Fruit fly (Drosophila melanogaster): ENCODE data around the gene ovo.

ovo gene

DNA sequence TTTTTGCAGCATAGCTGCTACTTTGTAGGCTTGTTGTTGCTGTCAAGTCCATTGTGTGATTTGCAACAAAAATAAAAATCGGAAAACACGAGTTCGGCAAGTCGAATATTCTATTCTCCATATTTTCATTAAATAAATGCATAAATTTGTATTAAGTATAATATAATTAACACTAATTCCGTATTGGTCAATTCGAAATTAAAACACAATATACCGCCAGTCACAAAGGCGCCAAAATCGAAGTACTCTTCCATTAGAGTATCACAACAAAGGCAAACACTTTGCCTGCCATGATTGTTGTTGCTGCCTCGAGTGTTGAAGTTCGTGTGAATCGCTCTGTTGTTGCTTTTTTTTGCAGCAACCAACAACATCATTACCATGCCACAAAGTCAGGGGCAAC, 16.8 kb upstream of the ovo start (continued):
- TF ChIP-seq wdn (GFP tag; IDR thresholded peaks at IDR 0.05) (no peak), CG4282 (GFP tag; optimal IDR thresholded peaks at IDR 0.05) (no peak), CG7839 (tag; optimal IDR thresholded peaks at IDR 0.05) (no peak), Hr39 (optimal IDR thresholded peaks at IDR 0.05) (no peak), YL-1 (GFP tag; optimal IDR thresholded peaks at IDR 0.05) (no peak), peb (GFP tag; IDR thresholded peaks at IDR 0.05) (no peak), gem (tag; optimal IDR thresholded peaks at IDR 0.05) (peak; percentile 5), CTCF (GFP tag; optimal IDR thresholded peaks at IDR 0.05) (no peak), fru (optimal IDR thresholded peaks at IDR 0.05) (no peak), bsh (GFP tag; optimal IDR thresholded peaks at IDR 0.05) (peak in 1 of 2 experiments; percentile 4), Lpt (GFP tag; optimal IDR thresholded peaks at IDR 0.05) (no peak), CG32532 (GFP tag; IDR thresholded peaks at IDR 0.05) (no peak; the same call in 1 of the 2 replicates)

DNA sequence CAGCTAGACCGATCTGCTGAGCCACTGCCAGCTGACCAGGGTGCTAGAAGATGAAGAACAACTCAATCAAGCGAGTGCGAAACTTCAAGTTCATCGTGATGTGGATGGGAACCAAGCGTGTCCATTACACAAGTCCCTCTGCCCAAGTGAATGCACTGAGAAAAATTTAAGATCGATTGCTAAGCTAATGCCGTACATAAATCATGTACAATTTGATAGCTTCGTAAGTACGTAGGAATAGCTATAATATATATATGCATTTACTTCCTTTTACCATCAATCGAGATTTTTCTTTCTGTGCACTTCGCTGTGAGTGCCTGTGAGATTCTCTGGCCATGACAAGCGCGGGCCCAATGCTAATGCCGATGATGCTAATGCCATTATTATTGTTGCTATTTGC, 9.7 kb upstream of the ovo start:
- TF ChIP-seq Sox102F (GFP tag; optimal IDR thresholded peaks at IDR 0.05) (peak; percentile 1), sqz (GFP tag; optimal IDR thresholded peaks at IDR 0.05) (no peak), CG31224 (GFP tag; IDR thresholded peaks at IDR 0.05) (no peak), Spps (tag; optimal IDR thresholded peaks at IDR 0.05) (no peak), Hr3 (GFP tag; optimal IDR thresholded peaks at IDR 0.05) (no peak), fd3F (GFP tag; optimal IDR thresholded peaks at IDR 0.05) (no peak), CG17802 (tag; optimal IDR thresholded peaks at IDR 0.05) (no peak), CG16815 (GFP tag; optimal IDR thresholded peaks at IDR 0.05) (no peak), Lpt (GFP tag; optimal IDR thresholded peaks at IDR 0.05) (no peak), CG4424 (GFP tag; optimal IDR thresholded peaks at IDR 0.05) (peak; percentile 7), HLHmδ (GFP tag; optimal IDR thresholded peaks at IDR 0.05) (no peak), CG10565 (GFP tag; optimal IDR thresholded peaks at IDR 0.05) (no peak), CG7987 (GFP tag; optimal IDR thresholded peaks at IDR 0.05) (no peak), sens (GFP tag) (peak; percentile 75), CG2875 (GFP tag; optimal IDR thresholded peaks at IDR 0.05) (no peak), pan (optimal IDR thresholded peaks at IDR 0.05) (no peak), pan (GFP tag; optimal IDR thresholded peaks at IDR 0.05 in 1 of 2, IDR thresholded peaks at IDR 0.05 in 1 of 2) (no peak), Jarid2 (GFP tag; optimal IDR thresholded peaks at IDR 0.05) (no peak), CG12219 (GFP tag; optimal IDR thresholded peaks at IDR 0.05) (no peak), twi (tag; optimal IDR thresholded peaks at IDR 0.05) (no peak), Scr (GFP tag; IDR thresholded peaks at IDR 0.05; ENCODE audit: partially characterized antibody) (no peak), GATAe (GFP tag; conservative IDR thresholded peaks at IDR 0.05) (no peak), bsh (GFP tag; optimal IDR thresholded peaks at IDR 0.05) (peak in 1 of 2 experiments; percentile 39), HHEX (GFP tag; optimal IDR thresholded peaks at IDR 0.05) (no peak), D (optimal IDR thresholded peaks at IDR 0.05) (no peak), D (GFP tag; optimal IDR thresholded peaks at IDR 0.05) (no peak), ara (GFP tag; IDR thresholded peaks at IDR 0.05) (0 out of 2 replicates have a peak, but pooled peaks have one; percentile 15), nerfin-2 (GFP tag; IDR thresholded peaks at IDR 0.05; ENCODE audit: partially characterized antibody) (no peak), Hr51 (GFP tag; optimal IDR thresholded peaks at IDR 0.05) (no peak), CG14050 (GFP tag; IDR thresholded peaks at IDR 0.05) (no peak), lab (GFP tag; optimal IDR thresholded peaks at IDR 0.05) (peak; percentile 15), BtbVII (GFP tag; optimal IDR thresholded peaks at IDR 0.05) (no peak), gsb-n (tag; optimal IDR thresholded peaks at IDR 0.05) (no peak), CG10209 (GFP tag; optimal IDR thresholded peaks at IDR 0.05) (no peak), CG32532 (GFP tag; IDR thresholded peaks at IDR 0.05) (peak; percentile 38; the same call in 1 of the 2 replicates), p53 (GFP tag; optimal IDR thresholded peaks at IDR 0.05) (no peak), CG4617 (GFP tag; optimal IDR thresholded peaks at IDR 0.05; ENCODE audit: borderline replicate concordance) (no peak), CG42726 (GFP tag; IDR thresholded peaks at IDR 0.05; ENCODE audit: partially characterized antibody) (no peak), CG18476 (GFP tag; optimal IDR thresholded peaks at IDR 0.05) (no peak), row (GFP tag; IDR thresholded peaks at IDR 0.05) (peak; percentile 25; the same call in 1 of the 3 replicates), pros (GFP tag; optimal IDR thresholded peaks at IDR 0.05) (no peak), org-1 (GFP tag; optimal IDR thresholded peaks at IDR 0.05) (no peak)

Measured in whole organism, embryonic.